Worm (Caenorhabditis elegans) whole organism, late embryonic: Measurements from ENCODE around the gene ztf-18.

Experiments
- C08G9.2 ChIP-seq: sonication (generic microtip); optimal IDR thresholded peaks from 2 replicates; lab custom pipeline; 2016; ENCODE audit warnings: mild to moderate bottlenecking, missing genetic modification characterization, moderate library complexity, missing compliant biosample characterization
- F13H6.1 ChIP-seq: sonication (generic microtip); optimal IDR thresholded peaks from 2 replicates; lab custom pipeline; 2016; ENCODE audit warnings: missing genetic modification characterization, missing compliant biosample characterization
- T23F11.4 ChIP-seq: fragments of 200-800 bp; sonication (Bioruptor generic); optimal IDR thresholded peaks from 2 replicates; lab custom pipeline; 2018; ENCODE audit warnings: mild to moderate bottlenecking, missing genetic modification characterization, missing compliant biosample characterization
- ama-1 ChIP-seq: fragments of 150-350 bp; optimal IDR thresholded peaks from 2 replicates; lab custom pipeline; 2014
- ceh-22 ChIP-seq: sonication (generic microtip); optimal IDR thresholded peaks from 2 replicates; lab custom pipeline; 2017; ENCODE audit warnings: missing biosample characterization, missing genetic modification characterization
- ceh-6 ChIP-seq: fragments of 200-800 bp; sonication (Bioruptor generic); optimal IDR thresholded peaks from 2 replicates; lab custom pipeline; 2018; ENCODE audit warnings: mild to moderate bottlenecking, missing genetic modification characterization, missing compliant biosample characterization
- dve-1 ChIP-seq: sonication (generic microtip); optimal IDR thresholded peaks from 2 replicates; lab custom pipeline; 2017; ENCODE audit warnings: antibody characterized with exemption, mild to moderate bottlenecking, missing genetic modification characterization, missing compliant biosample characterization
- elt-2 ChIP-seq: sonication (generic microtip); optimal IDR thresholded peaks from 2 replicates; lab custom pipeline; 2016; ENCODE audit warnings: missing genetic modification reagents, missing genetic modification characterization, missing compliant biosample characterization
- ets-4 ChIP-seq: sonication (generic microtip); optimal IDR thresholded peaks from 2 replicates; lab custom pipeline; 2016; ENCODE audit warnings: missing genetic modification characterization, missing compliant biosample characterization
- fax-1 ChIP-seq: sonication (generic microtip); optimal IDR thresholded peaks from 2 replicates; lab custom pipeline; 2016; ENCODE audit warnings: missing genotype, missing genetic modification characterization, missing compliant biosample characterization
- fkh-6 ChIP-seq: sonication (generic microtip); optimal IDR thresholded peaks from 2 replicates; lab custom pipeline; 2016; ENCODE audit warnings: missing genetic modification characterization, missing compliant biosample characterization
- hlh-6 ChIP-seq: sonication (generic microtip); optimal IDR thresholded peaks from 2 replicates; lab custom pipeline; 2016; ENCODE audit warnings: missing genotype, missing genetic modification characterization, missing compliant biosample characterization
- nfya-1 ChIP-seq: sonication (generic microtip); optimal IDR thresholded peaks from 2 replicates; lab custom pipeline; 2017; ENCODE audit warnings: missing genetic modification characterization, mild to moderate bottlenecking, missing compliant biosample characterization, antibody characterized with exemption, moderate library complexity
- pax-1 ChIP-seq: fragments of 150-350 bp; optimal IDR thresholded peaks from 2 replicates; lab custom pipeline; 2014; ENCODE audit warnings: missing biosample characterization, missing genetic modification characterization
- pha-2 ChIP-seq: sonication (generic microtip); optimal IDR thresholded peaks from 2 replicates; lab custom pipeline; 2017; ENCODE audit warnings: mild to moderate bottlenecking, missing genetic modification characterization, missing compliant biosample characterization
- ttx-3 ChIP-seq: sonication (generic microtip); optimal IDR thresholded peaks from 2 replicates; lab custom pipeline; 2016; ENCODE audit warnings: missing genetic modification reagents, missing genetic modification characterization, missing compliant biosample characterization

Gene ztf-18

ce11 chrIII:845485-845884 is 50.0 kb downstream of the ztf-18 start, which contains the start of gene K02F3.2:
Gene K02F3.2, plus strand, starts transcription at chrIII:845841.
- no peak for TF ChIP-seq hlh-6 (tag; lab: Kevin White, UChicago)
- no peak for TF ChIP-seq F13H6.1 (tag; lab: Kevin White, UChicago)
- peak; percentile 17 for TF ChIP-seq pax-1 (tag; lab: Kevin White, UChicago)
- no peak for TF ChIP-seq fax-1 (tag; lab: Kevin White, UChicago)
- TF ChIP-seq pha-2 (tag; lab: Kevin White, UChicago), result no peak
- no peak for TF ChIP-seq ttx-3 (tag; lab: Kevin White, UChicago)
- TF ChIP-seq elt-2 (tag; lab: Kevin White, UChicago), result peak; percentile 73

DNA sequence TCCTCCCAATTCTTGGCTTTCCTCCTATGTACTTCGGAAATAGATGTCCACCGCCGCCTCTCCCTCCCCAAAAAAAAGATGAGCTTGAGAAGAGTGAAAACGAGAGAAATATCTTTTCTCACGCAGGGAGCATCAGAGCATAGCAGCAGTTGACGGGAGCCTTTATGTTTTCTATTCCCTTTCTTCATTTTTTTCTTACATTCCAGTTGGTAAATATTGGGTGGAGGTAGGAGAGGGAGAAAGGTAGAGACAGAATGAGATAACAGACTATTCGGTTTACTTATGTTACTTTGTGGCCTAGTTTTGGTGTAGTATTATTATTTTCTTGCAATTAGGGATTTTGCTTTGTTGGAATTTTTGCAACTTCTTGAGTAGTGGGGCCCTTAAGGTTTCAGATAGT is 50.9 kb downstream of the ztf-18 start:
- no peak for TF ChIP-seq ceh-6
- no peak for TF ChIP-seq T23F11.4 (GFP tag; lab: Kevin White, UChicago)
- no peak for TF ChIP-seq C08G9.2 (tag; lab: Kevin White, UChicago)
- TF ChIP-seq, all 69 proteins: peak for 0

DNA sequence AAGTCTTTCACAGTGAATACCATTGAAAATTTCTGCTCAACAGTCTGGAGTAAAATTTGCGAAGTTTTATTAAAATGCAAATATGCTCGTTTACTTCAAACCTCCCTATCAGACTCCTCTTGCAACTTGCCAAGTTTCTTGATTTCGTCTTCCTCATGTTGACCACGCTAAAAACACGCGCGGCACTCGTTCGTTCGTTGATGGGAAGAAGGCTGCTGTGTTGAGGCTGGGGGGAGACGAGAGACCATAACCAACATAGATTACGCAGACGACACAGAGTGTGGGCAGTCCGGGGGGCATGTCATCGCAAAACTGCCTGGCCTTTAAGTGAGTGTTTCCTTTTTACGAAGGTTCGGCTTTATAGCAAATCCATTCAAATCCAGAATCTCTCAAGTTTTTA is 51.5 kb downstream of the ztf-18 start:
- TF ChIP-seq nfya-1 (tag; lab: Kevin White, UChicago) (peak; percentile 31), ets-4 (tag; lab: Kevin White, UChicago) (no peak), ceh-22 (tag; lab: Kevin White, UChicago) (no peak), elt-2 (tag; lab: Kevin White, UChicago) (no peak), dve-1 (tag; lab: Kevin White, UChicago) (no peak), fkh-6 (tag; lab: Kevin White, UChicago) (peak; percentile 16)
- TF ChIP-seq, all 69 proteins: peak for 2

ce11 chrIII:842630-843029 is 52.9 kb downstream of the ztf-18 start, which contains the start of gene far-8:
Gene far-8, plus strand, starts transcription at chrIII:842930.
- TF ChIP-seq ama-1 (lab: Kevin White, UChicago) (no peak), C08G9.2 (tag; lab: Kevin White, UChicago) (no peak)
